Worm (Caenorhabditis elegans): ENCODE data around the gene K04E7.1.

ce11 chrX:6511985-6512384 is 50.2 kb downstream of the K04E7.1 start, which contains the start of gene ttr-35:
- TF ChIP-seq tab-1 (GFP tag; IDR thresholded peaks at IDR 0.05): no peak
- no peak for TF ChIP-seq med-1 (GFP tag; optimal IDR thresholded peaks at IDR 0.05; ENCODE audit: insufficient read depth)
- TF ChIP-seq T22C8.4 (GFP tag; IDR thresholded peaks at IDR 0.05): no peak

All from whole organism, midembryonic.